Worm (Caenorhabditis elegans) whole organism, midembryonic: ENCODE data around the gene ZK757.1.

Source experiments
- T22C8.4 ChIP-seq: fragments of 200-800 bp; sonication (Bioruptor generic); IDR thresholded peaks from 2 replicates; pipeline ENCODE4 v1.3.6; 2022; ENCODE audit warnings: missing genetic modification characterization, missing compliant biosample characterization
- cog-1 ChIP-seq: sonication (generic microtip); optimal IDR thresholded peaks from 2 replicates; lab custom pipeline; 2016; ENCODE audit warnings: missing genetic modification characterization, missing compliant biosample characterization
- flt-1 ChIP-seq: fragments of 200-800 bp; sonication (Bioruptor generic); IDR thresholded peaks from 2 replicates; pipeline ENCODE4 v1.3.6; 2022; ENCODE audit warnings: missing genetic modification characterization, missing compliant biosample characterization
- klf-2 ChIP-seq: fragments of 200-800 bp; sonication (Bioruptor generic); conservative IDR thresholded peaks from 2 replicates; pipeline ENCODE4 v1.3.6; 2022; ENCODE audit warnings: missing genetic modification reagents, missing genetic modification characterization, missing compliant biosample characterization
- med-1 ChIP-seq: sonication (generic microtip); optimal IDR thresholded peaks from 2 replicates; lab custom pipeline; 2017; ENCODE audit warnings: missing genetic modification characterization, mild to moderate bottlenecking, missing compliant biosample characterization, antibody characterized with exemption, missing genetic modification reagents; ENCODE audit not compliant: insufficient read depth
- ref-1 ChIP-seq: fragments of 200-800 bp; sonication (Bioruptor generic); conservative IDR thresholded peaks from 2 replicates; pipeline ENCODE4 v1.3.6; 2022; ENCODE audit warnings: missing genetic modification reagents, missing genetic modification characterization, missing compliant biosample characterization
- tab-1 ChIP-seq: fragments of 200-800 bp; sonication (Bioruptor generic); IDR thresholded peaks from 2 replicates; pipeline ENCODE4 v1.3.6; 2022; ENCODE audit warnings: missing genetic modification characterization, missing compliant biosample characterization
- ztf-29 ChIP-seq: fragments of 200-800 bp; sonication (Bioruptor generic); IDR thresholded peaks from 2 replicates; pipeline ENCODE4 v1.3.6; 2022; ENCODE audit warnings: missing genetic modification reagents, missing genetic modification characterization, missing compliant biosample characterization

ce11 chrIII:9908769-9909168 lies 37.8 kb upstream of the ZK757.1 start:
- TF ChIP-seq cog-1 (tag; lab: Kevin White, UChicago) (no peak), flt-1 (GFP tag; lab: Robert Waterston, UW) (no peak), med-1 (GFP tag; lab: Kevin White, UChicago) (no peak), T22C8.4 (GFP tag; lab: Robert Waterston, UW) (no peak), ztf-29 (GFP tag; lab: Robert Waterston, UW) (no peak), klf-2 (no peak), tab-1 (no peak), ref-1 (GFP tag; lab: Robert Waterston, UW) (no peak)
